Fruit fly (Drosophila melanogaster) whole organism: ENCODE results near the gene mRRF2.
A peak's percentile ranks its signal among the peaks of the same experiment; 100 is the strongest.

ENCODE experiments used
- CG8478 ChIP-seq: fragments of >200 bp; optimal IDR thresholded peaks from 2 replicates; lab custom pipeline; 2018; ENCODE audit warnings: inconsistent platforms
- Dll ChIP-seq: fragments of >200 bp; optimal IDR thresholded peaks from 2 replicates; lab custom pipeline; 2017
- EcR ChIP-seq, 2 experiments: fragments of >200 bp; optimal IDR thresholded peaks; 2 replicates each; lab custom pipeline; 2017; ENCODE audit warnings: missing biosample characterization in 2 of 2, missing genetic modification characterization in 2 of 2, missing genetic modification reagents in 2 of 2
- pan ChIP-seq: fragments of >200 bp; optimal IDR thresholded peaks from 2 replicates; lab custom pipeline; 2017
- psq ChIP-seq: fragments of >200 bp; optimal IDR thresholded peaks from 2 replicates; lab custom pipeline; 2017
- usp ChIP-seq: fragments of >200 bp; optimal IDR thresholded peaks from 2 replicates; lab custom pipeline; 2017; ENCODE audit warnings: missing biosample characterization, missing genetic modification characterization, mixed read lengths

The mRRF2 gene

dm6 chr3R:22586525-22586924 lies 27.0 kb upstream of the mRRF2 start, which contains the start of gene btn:
TSS of gene btn (minus strand) at chr3R:22586625.
- no peak for TF ChIP-seq CG8478 (lab: Kevin White, UChicago)
- TF ChIP-seq Dll: no peak
- no peak for TF ChIP-seq EcR (GFP tag; optimal IDR thresholded peaks at IDR 0.05; lab: Kevin White, UChicago)

dm6 chr3R:22587419-22587963 lies 26.0 kb upstream of the mRRF2 start, which contains the start of gene Efa6:
TSS of gene Efa6 (plus strand) at chr3R:22587755.
- no peak for TF ChIP-seq Dll
- TF ChIP-seq CG8478 (lab: Kevin White, UChicago): no peak
- no peak for TF ChIP-seq pan (lab: Kevin White, UChicago)
- no peak for TF ChIP-seq EcR (GFP tag; optimal IDR thresholded peaks at IDR 0.05; lab: Kevin White, UChicago)
- TF ChIP-seq psq (lab: Kevin White, UChicago): no peak
- TF ChIP-seq usp (GFP tag; lab: Kevin White, UChicago): no peak

- no peak for TF ChIP-seq EcR (GFP tag; optimal IDR thresholded peaks at IDR 0.05; lab: Kevin White, UChicago)
- no peak for TF ChIP-seq psq (lab: Kevin White, UChicago)
- TF ChIP-seq pan (lab: Kevin White, UChicago): no peak
- no peak for TF ChIP-seq usp (GFP tag; lab: Kevin White, UChicago)
- TF ChIP-seq CG8478 (lab: Kevin White, UChicago): no peak
- TF ChIP-seq Dll: no peak
These were observed 24.7 kb upstream of the mRRF2 start for dm6 chr3R:22588756-22589155.

dm6 chr3R:22589311-22589710 lies 24.2 kb upstream of the mRRF2 start:
- TF ChIP-seq CG8478 (lab: Kevin White, UChicago) (no peak), EcR (GFP tag; optimal IDR thresholded peaks at IDR 0.05; lab: Kevin White, UChicago) (no peak), pan (lab: Kevin White, UChicago) (no peak), Dll (no peak), usp (GFP tag; lab: Kevin White, UChicago) (no peak), psq (lab: Kevin White, UChicago) (no peak)

dm6 chr3R:22590668-22591275 lies 22.7 kb upstream of the mRRF2 start:
- TF ChIP-seq psq (lab: Kevin White, UChicago) (no peak), Dll (no peak), CG8478 (lab: Kevin White, UChicago) (no peak), usp (GFP tag; lab: Kevin White, UChicago) (no peak), EcR (GFP tag; optimal IDR thresholded peaks at IDR 0.05; lab: Kevin White, UChicago) (no peak), pan (lab: Kevin White, UChicago) (peak; percentile 80)

dm6 chr3R:22594257-22594656 lies 19.2 kb upstream of the mRRF2 start:
- TF ChIP-seq usp (GFP tag; lab: Kevin White, UChicago) (no peak), Dll (no peak), EcR (GFP tag; optimal IDR thresholded peaks at IDR 0.05; lab: Kevin White, UChicago) (no peak), CG8478 (lab: Kevin White, UChicago) (no peak), pan (lab: Kevin White, UChicago) (no peak), psq (lab: Kevin White, UChicago) (no peak)

- TF ChIP-seq Dll: no peak
- no peak for TF ChIP-seq pan (lab: Kevin White, UChicago)
These were observed 18.1 kb upstream of the mRRF2 start for dm6 chr3R:22595293-22595868.

- TF ChIP-seq usp (GFP tag; lab: Kevin White, UChicago) (no peak), CG8478 (lab: Kevin White, UChicago) (no peak), psq (lab: Kevin White, UChicago) (no peak), pan (lab: Kevin White, UChicago) (no peak), Dll (no peak), EcR (GFP tag; optimal IDR thresholded peaks at IDR 0.05; lab: Kevin White, UChicago) (no peak)
These were observed 17.0 kb upstream of the mRRF2 start for dm6 chr3R:22596450-22596849.

dm6 chr3R:22597344-22597954 lies 16.0 kb upstream of the mRRF2 start:
- TF ChIP-seq EcR (GFP tag; optimal IDR thresholded peaks at IDR 0.05; lab: Kevin White, UChicago): no peak
- no peak for TF ChIP-seq CG8478 (lab: Kevin White, UChicago)
- no peak for TF ChIP-seq usp (GFP tag; lab: Kevin White, UChicago)
- TF ChIP-seq pan (lab: Kevin White, UChicago): no peak
- no peak for TF ChIP-seq psq (lab: Kevin White, UChicago)
- no peak for TF ChIP-seq Dll

- TF ChIP-seq EcR (GFP tag; optimal IDR thresholded peaks at IDR 0.05; lab: Kevin White, UChicago) (no peak), CG8478 (lab: Kevin White, UChicago) (no peak), Dll (no peak), pan (lab: Kevin White, UChicago) (no peak), psq (lab: Kevin White, UChicago) (no peak)
These were observed 14.7 kb upstream of the mRRF2 start for dm6 chr3R:22598759-22599158.

dm6 chr3R:22602783-22603182 lies 10.7 kb upstream of the mRRF2 start:
- TF ChIP-seq usp (GFP tag; lab: Kevin White, UChicago): no peak
- no peak for TF ChIP-seq EcR (GFP tag; optimal IDR thresholded peaks at IDR 0.05; lab: Kevin White, UChicago)
- no peak for TF ChIP-seq CG8478 (lab: Kevin White, UChicago)
- no peak for TF ChIP-seq psq (lab: Kevin White, UChicago)
- TF ChIP-seq pan (lab: Kevin White, UChicago): no peak
- no peak for TF ChIP-seq Dll

dm6 chr3R:22609185-22609584 lies 4.3 kb upstream of the mRRF2 start, which contains the start of gene CG13843:
TSS of gene CG13843 (plus strand) at chr3R:22609485.
- TF ChIP-seq CG8478 (lab: Kevin White, UChicago) (no peak), psq (lab: Kevin White, UChicago) (no peak), usp (GFP tag; lab: Kevin White, UChicago) (no peak), pan (lab: Kevin White, UChicago) (no peak), Dll (no peak), EcR (GFP tag; optimal IDR thresholded peaks at IDR 0.05; lab: Kevin White, UChicago) (no peak)
